Worm (Caenorhabditis elegans) whole organism, L2 larva: ENCODE data around the gene srab-25.

Experiments used
- F13H6.1 ChIP-seq: sonication (generic microtip); optimal IDR thresholded peaks from 2 replicates; lab custom pipeline; 2016; ENCODE audit warnings: missing genetic modification characterization, missing compliant biosample characterization
- R02D3.7 ChIP-seq: fragments of 150-350 bp; optimal IDR thresholded peaks from 2 replicates; lab custom pipeline; 2014; ENCODE audit warnings: missing biosample characterization, missing genetic modification characterization
- ZK546.5 ChIP-seq: sonication (generic microtip); optimal IDR thresholded peaks from 2 replicates; lab custom pipeline; 2017; ENCODE audit warnings: missing biosample characterization, missing genetic modification characterization
- alr-1 ChIP-seq: fragments of 150-350 bp; optimal IDR thresholded peaks from 2 replicates; lab custom pipeline; 2014; ENCODE audit warnings: missing biosample characterization, missing genetic modification characterization
- aly-2 ChIP-seq: fragments of 150-350 bp; optimal IDR thresholded peaks from 2 replicates; lab custom pipeline; 2014; ENCODE audit warnings: missing biosample characterization, missing genetic modification characterization
- ama-1 ChIP-seq: fragments of 150-350 bp; optimal IDR thresholded peaks from 2 replicates; lab custom pipeline; 2018; ENCODE audit warnings: inconsistent platforms
- blmp-1 ChIP-seq: sonication (generic microtip); optimal IDR thresholded peaks from 2 replicates; lab custom pipeline; 2017; ENCODE audit warnings: missing genetic modification characterization, mild to moderate bottlenecking, missing compliant biosample characterization, antibody characterized with exemption, moderate library complexity; ENCODE audit not compliant: insufficient read depth
- ceh-82 ChIP-seq: fragments of 150-350 bp; optimal IDR thresholded peaks from 2 replicates; lab custom pipeline; 2014; ENCODE audit warnings: missing biosample characterization, missing genetic modification characterization
- egl-27 ChIP-seq: sonication (generic microtip); optimal IDR thresholded peaks from 3 replicates; lab custom pipeline; 2017; ENCODE audit warnings: missing biosample characterization, missing genetic modification reagents, missing genetic modification characterization
- elt-1 ChIP-seq: fragments of 150-350 bp; optimal IDR thresholded peaks from 2 replicates; lab custom pipeline; 2014; ENCODE audit warnings: missing biosample characterization, missing genetic modification characterization
- elt-3 ChIP-seq: sonication (generic microtip); optimal IDR thresholded peaks from 2 replicates; lab custom pipeline; 2017; ENCODE audit warnings: missing biosample characterization, missing genetic modification characterization
- gmeb-1 ChIP-seq: fragments of 150-350 bp; optimal IDR thresholded peaks from 2 replicates; lab custom pipeline; 2014; ENCODE audit warnings: missing biosample characterization, missing genetic modification characterization
- lin-11 ChIP-seq: fragments of 150-350 bp; sonication (generic microtip); optimal IDR thresholded peaks from 2 replicates; lab custom pipeline; 2014; ENCODE audit warnings: missing biosample characterization, missing genetic modification characterization, inconsistent platforms, mixed read lengths
- lin-13 ChIP-seq: fragments of 150-350 bp; optimal IDR thresholded peaks from 2 replicates; lab custom pipeline; 2014; ENCODE audit warnings: missing biosample characterization, missing genetic modification reagents, missing genetic modification characterization
- lin-39 ChIP-seq: fragments of 150-350 bp; optimal IDR thresholded peaks from 2 replicates; lab custom pipeline; 2014; ENCODE audit warnings: missing biosample characterization, missing genetic modification reagents, missing genetic modification characterization
- mab-5 ChIP-seq: fragments of 150-350 bp; optimal IDR thresholded peaks from 2 replicates; lab custom pipeline; 2014; ENCODE audit warnings: missing biosample characterization, missing genetic modification characterization
- mdl-1 ChIP-seq, 2 experiments: fragments of 150-350 bp in 1 of 2; sonication (generic microtip) in 1 of 2; optimal IDR thresholded peaks; 2 replicates each; lab custom pipeline; 2017; ENCODE audit warnings: missing biosample characterization in 2 of 2, missing genetic modification characterization in 2 of 2
- nhr-11 ChIP-seq: fragments of 150-350 bp; optimal IDR thresholded peaks from 2 replicates; lab custom pipeline; 2014; ENCODE audit warnings: missing biosample characterization, missing genetic modification characterization
- nhr-12 ChIP-seq: fragments of 150-350 bp; optimal IDR thresholded peaks from 2 replicates; lab custom pipeline; 2014; ENCODE audit warnings: missing biosample characterization, missing genetic modification characterization
- nhr-129 ChIP-seq: fragments of 150-350 bp; optimal IDR thresholded peaks from 2 replicates; lab custom pipeline; 2014; ENCODE audit warnings: missing biosample characterization, missing genetic modification characterization
- nhr-23 ChIP-seq: fragments of 150-350 bp; optimal IDR thresholded peaks from 2 replicates; lab custom pipeline; 2014; ENCODE audit warnings: missing biosample characterization, missing genetic modification reagents, missing genetic modification characterization
- nhr-237 ChIP-seq: fragments of 150-350 bp; optimal IDR thresholded peaks from 2 replicates; lab custom pipeline; 2014; ENCODE audit warnings: missing biosample characterization, missing genetic modification characterization
- nhr-25 ChIP-seq: fragments of 150-350 bp; sonication (generic microtip); optimal IDR thresholded peaks from 3 replicates; lab custom pipeline; 2014; ENCODE audit warnings: missing biosample characterization, missing genetic modification characterization
- nhr-6 ChIP-seq: fragments of 150-350 bp; optimal IDR thresholded peaks from 2 replicates; lab custom pipeline; 2014; ENCODE audit warnings: missing biosample characterization, missing genetic modification characterization
- nhr-77 ChIP-seq: fragments of 150-350 bp; optimal IDR thresholded peaks from 2 replicates; lab custom pipeline; 2014; ENCODE audit warnings: missing biosample characterization, missing genetic modification characterization
- peb-1 ChIP-seq: fragments of 150-350 bp; optimal IDR thresholded peaks from 2 replicates; lab custom pipeline; 2014; ENCODE audit warnings: missing biosample characterization, missing genetic modification characterization
- sem-4 ChIP-seq: fragments of 150-350 bp; optimal IDR thresholded peaks from 2 replicates; lab custom pipeline; 2014; ENCODE audit warnings: missing biosample characterization, missing genetic modification reagents, missing genetic modification characterization
- sma-3 ChIP-seq: sonication (generic microtip); optimal IDR thresholded peaks from 2 replicates; lab custom pipeline; 2016; ENCODE audit warnings: missing genetic modification reagents, missing genetic modification characterization, missing compliant biosample characterization
- sma-9 ChIP-seq, 2 experiments: fragments of 150-350 bp in 1 of 2; sonication (generic microtip) in 1 of 2; optimal IDR thresholded peaks; 2 replicates each; lab custom pipeline; 2014 to 2016; ENCODE audit warnings: missing genetic modification characterization in 2 of 2, mild to moderate bottlenecking in 1 of 2, missing biosample characterization in 1 of 2, missing compliant biosample characterization in 1 of 2, missing genetic modification reagents in 1 of 2, moderate library complexity in 1 of 2
- snpc-4 ChIP-seq: fragments of 150-350 bp; optimal IDR thresholded peaks from 2 replicates; lab custom pipeline; 2014; ENCODE audit warnings: missing biosample characterization, missing genetic modification characterization
- unc-39 ChIP-seq: fragments of 150-350 bp; optimal IDR thresholded peaks from 2 replicates; lab custom pipeline; 2014; ENCODE audit warnings: missing biosample characterization, missing genetic modification characterization
- unc-55 ChIP-seq: fragments of 150-350 bp; sonication (generic microtip); optimal IDR thresholded peaks from 3 replicates; lab custom pipeline; 2014; ENCODE audit warnings: missing biosample characterization, missing genetic modification reagents, missing genetic modification characterization
- unc-62 ChIP-seq: fragments of 150-350 bp; optimal IDR thresholded peaks from 2 replicates; lab custom pipeline; 2014; ENCODE audit warnings: missing biosample characterization, missing genetic modification reagents, missing genetic modification characterization
- zag-1 ChIP-seq: fragments of 150-350 bp; optimal IDR thresholded peaks from 2 replicates; lab custom pipeline; 2014; ENCODE audit warnings: missing biosample characterization, missing genetic modification characterization
- ztf-1 ChIP-seq: fragments of 200-800 bp; sonication (Bioruptor generic); conservative IDR thresholded peaks from 2 replicates; pipeline ENCODE4 v1.3.6; 2022; ENCODE audit warnings: missing genetic modification characterization, missing compliant biosample characterization
- ztf-11 ChIP-seq: sonication (generic microtip); optimal IDR thresholded peaks from 2 replicates; lab custom pipeline; 2017; ENCODE audit warnings: missing biosample characterization, missing genetic modification characterization

Gene srab-25

DNA sequence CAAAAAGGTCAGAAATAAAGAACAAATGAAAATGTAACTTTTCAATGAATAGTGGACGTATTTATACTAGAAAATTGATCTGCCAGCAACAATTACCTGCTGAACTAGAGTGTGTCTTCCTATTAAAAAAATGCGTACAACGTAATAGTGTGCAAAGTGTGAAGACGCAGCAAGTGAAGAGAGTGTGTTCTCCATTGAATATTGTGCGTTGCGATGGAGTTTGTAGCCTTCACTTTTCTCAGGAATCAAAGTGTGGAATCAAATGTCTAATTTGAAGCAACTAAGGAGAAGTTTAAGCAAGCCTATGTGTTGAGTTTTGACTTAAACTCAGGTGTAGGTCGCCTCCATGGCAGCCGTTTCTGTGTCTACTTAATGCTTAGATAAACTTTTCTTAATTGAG lies 9.1 kb downstream of the srab-25 start, which contains the start of gene gst-21:
TSS of gene gst-21 (minus strand) at position 101 of the 400 bp plus-strand sequence.
- TF ChIP-seq elt-3 (tag; lab: Kevin White, UChicago) (no peak), ztf-11 (tag; lab: Kevin White, UChicago) (no peak), nhr-25 (tag; lab: Kevin White, UChicago) (no peak), zag-1 (tag; lab: Kevin White, UChicago) (no peak), F13H6.1 (tag; lab: Kevin White, UChicago) (no peak), unc-55 (GFP tag; lab: Kevin White, UChicago) (no peak), sma-3 (no peak), sma-9 (GFP tag; optimal IDR thresholded peaks at IDR 0.05; lab: Kevin White, UChicago) (no peak), sma-9 (tag; optimal IDR thresholded peaks at IDR 0.05; lab: Kevin White, UChicago) (no peak)
- TF ChIP-seq, all 48 proteins: peak for 0

DNA sequence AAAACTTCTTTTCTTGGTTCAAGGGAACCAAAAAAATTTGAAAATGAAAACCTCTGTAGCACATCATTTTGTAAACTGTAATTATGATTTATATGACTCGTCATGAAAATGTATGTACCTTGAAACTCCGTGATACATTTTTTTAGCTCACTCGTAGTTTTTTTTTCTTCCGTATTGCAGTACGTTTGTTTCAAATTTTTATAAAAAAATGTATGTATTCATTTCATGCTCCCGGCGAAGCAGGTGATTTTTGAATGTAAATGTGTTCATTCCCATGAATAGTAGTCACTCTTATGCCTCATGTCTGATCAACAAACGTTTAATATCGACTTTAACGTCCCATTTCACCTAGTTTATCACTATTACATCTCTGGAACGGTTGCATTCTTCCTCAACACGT lies 15.6 kb downstream of the srab-25 start, which contains the start of gene sri-27:
TSS of gene sri-27 (plus strand) at position 301 of the 400 bp plus-strand sequence.
- TF ChIP-seq peb-1 (tag; lab: Kevin White, UChicago) (no peak), unc-55 (GFP tag; lab: Kevin White, UChicago) (no peak), nhr-237 (tag; lab: Kevin White, UChicago) (no peak), sem-4 (tag; lab: Kevin White, UChicago) (no peak)

DNA sequence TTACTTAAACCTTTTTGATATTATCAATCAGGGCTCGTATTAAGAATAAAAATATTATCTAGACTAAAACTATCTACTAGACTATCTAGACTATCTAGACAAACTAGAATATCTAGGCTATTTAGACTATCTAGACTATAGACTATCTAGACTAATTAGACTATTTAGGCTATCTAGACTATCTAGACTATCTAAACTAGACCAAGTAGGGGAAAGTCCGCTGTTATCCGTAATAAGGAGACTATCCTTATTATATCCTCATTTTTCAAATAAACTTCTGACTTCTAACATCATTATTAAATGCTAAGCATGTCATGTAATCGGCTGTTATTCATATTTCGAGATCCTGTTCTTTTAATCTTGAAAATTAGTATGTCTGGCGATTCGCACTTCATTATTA lies 19.0 kb downstream of the srab-25 start, which contains the start of gene srw-101:
TSS of gene srw-101 (plus strand) at position 301 of the 400 bp plus-strand sequence.
- no peak for TF ChIP-seq nhr-237 (tag; lab: Kevin White, UChicago)
- TF ChIP-seq sma-3, result no peak
- TF ChIP-seq peb-1 (tag; lab: Kevin White, UChicago), result no peak
- TF ChIP-seq sma-9 (GFP tag; optimal IDR thresholded peaks at IDR 0.05; lab: Kevin White, UChicago), result no peak
- no peak for TF ChIP-seq sma-9 (tag; optimal IDR thresholded peaks at IDR 0.05; lab: Kevin White, UChicago)
- no peak for TF ChIP-seq nhr-23
- no peak for TF ChIP-seq lin-13 (GFP tag; lab: Kevin White, UChicago)
- TF ChIP-seq snpc-4 (tag; lab: Kevin White, UChicago), result no peak
- TF ChIP-seq aly-2, result no peak
- TF ChIP-seq nhr-129 (tag; lab: Kevin White, UChicago), result no peak
- no peak for TF ChIP-seq nhr-77 (tag; lab: Kevin White, UChicago)
- no peak for TF ChIP-seq nhr-25 (tag; lab: Kevin White, UChicago)
- TF ChIP-seq nhr-6 (tag; lab: Kevin White, UChicago), result no peak
- no peak for TF ChIP-seq alr-1
- no peak for TF ChIP-seq blmp-1
- no peak for TF ChIP-seq ama-1 (lab: Kevin White, UChicago)
- TF ChIP-seq ztf-1 (GFP tag; lab: Robert Waterston, UW), result no peak
- TF ChIP-seq, all 48 proteins: peak for 0

DNA sequence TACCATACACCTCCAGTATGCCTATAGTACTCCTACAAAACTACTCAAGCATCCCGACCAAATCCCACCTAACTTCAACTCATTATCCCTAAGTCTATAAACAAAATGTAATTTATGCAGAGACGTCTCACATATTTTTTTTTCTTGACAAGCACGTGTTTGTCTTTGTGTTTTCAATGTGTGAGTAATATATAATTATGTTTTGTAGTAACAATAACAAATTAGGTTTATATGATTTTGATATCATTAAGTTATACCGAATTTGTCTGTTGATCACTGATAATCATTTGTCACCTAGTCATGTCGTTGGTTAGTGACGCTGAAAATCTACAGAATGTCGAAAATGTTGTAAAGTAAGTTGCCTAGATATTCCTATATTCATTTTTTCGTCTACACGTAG lies 21.0 kb downstream of the srab-25 start, which contains the start of gene srw-102:
TSS of gene srw-102 (plus strand) at position 301 of the 400 bp plus-strand sequence.
- TF ChIP-seq egl-27 (no peak), mdl-1 (tag; optimal IDR thresholded peaks at IDR 0.05; lab: Kevin White, UChicago) (no peak), lin-11 (tag; lab: Kevin White, UChicago) (no peak), ZK546.5 (tag; lab: Kevin White, UChicago) (no peak), unc-39 (tag; lab: Kevin White, UChicago) (no peak), nhr-11 (no peak), ceh-82 (tag; lab: Kevin White, UChicago) (no peak), nhr-12 (tag; lab: Kevin White, UChicago) (no peak), nhr-25 (tag; lab: Kevin White, UChicago) (no peak), sma-9 (GFP tag; optimal IDR thresholded peaks at IDR 0.05; lab: Kevin White, UChicago) (no peak), sma-9 (tag; optimal IDR thresholded peaks at IDR 0.05; lab: Kevin White, UChicago) (no peak), snpc-4 (tag; lab: Kevin White, UChicago) (no peak), gmeb-1 (no peak)

DNA sequence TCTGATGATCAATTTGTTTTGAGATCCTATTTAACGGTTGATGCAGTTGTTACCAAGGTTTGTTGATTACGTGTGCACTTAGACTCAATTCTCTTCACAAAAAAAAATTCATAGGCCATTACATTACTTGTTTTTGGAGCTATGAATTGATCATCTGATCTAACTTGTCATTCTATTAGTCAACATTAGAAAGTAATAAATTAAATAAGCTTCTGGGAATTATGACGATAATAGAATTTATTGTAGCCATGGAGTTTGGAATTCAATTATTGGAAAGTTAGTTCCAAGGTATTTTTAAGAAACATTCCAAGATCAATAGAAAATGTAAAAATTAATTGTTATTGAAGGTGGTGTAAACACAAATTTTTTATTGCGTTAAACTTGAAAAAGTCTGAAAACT lies 22.7 kb downstream of the srab-25 start:
- TF ChIP-seq elt-3 (tag; lab: Kevin White, UChicago), result no peak

DNA sequence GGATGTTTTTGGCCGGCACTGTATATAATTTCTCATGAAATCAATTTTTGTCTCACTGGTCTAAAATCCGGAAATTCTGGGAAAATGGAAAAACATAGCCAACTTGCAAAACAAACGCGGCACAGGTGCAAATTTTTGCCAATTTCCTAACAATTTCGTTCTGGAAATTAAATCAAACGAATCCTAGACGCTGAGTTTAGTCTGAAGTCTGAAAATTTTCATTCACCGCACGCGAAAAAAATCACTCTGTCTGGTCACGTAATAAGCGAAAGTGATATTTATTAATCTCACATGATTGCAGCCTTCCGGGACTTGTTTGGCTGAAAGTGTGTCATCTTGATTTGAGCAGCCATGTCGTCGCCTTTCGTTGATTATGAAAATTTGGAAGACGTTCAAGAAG lies 24.1 kb downstream of the srab-25 start, which contains the start of gene srw-103:
TSS of gene srw-103 (plus strand) at position 301 of the 400 bp plus-strand sequence.
- TF ChIP-seq nhr-25 (tag; lab: Kevin White, UChicago) (no peak), unc-62 (GFP tag; lab: Kevin White, UChicago) (no peak), ztf-1 (GFP tag; lab: Robert Waterston, UW) (no peak), elt-1 (tag; lab: Kevin White, UChicago) (no peak), mdl-1 (tag; optimal IDR thresholded peaks at IDR 0.05; lab: Kevin White, UChicago) (no peak), egl-27 (no peak), sem-4 (tag; lab: Kevin White, UChicago) (no peak), nhr-129 (tag; lab: Kevin White, UChicago) (no peak), gmeb-1 (no peak), nhr-11 (no peak), unc-55 (GFP tag; lab: Kevin White, UChicago) (no peak), R02D3.7 (tag; lab: Kevin White, UChicago) (no peak), mab-5 (tag; lab: Kevin White, UChicago) (no peak), ceh-82 (tag; lab: Kevin White, UChicago) (no peak), lin-39 (tag; lab: Kevin White, UChicago) (no peak)
